Fruit fly (Drosophila melanogaster) whole organism, pupa: Measurements from ENCODE around the gene Blimp-1.

Source experiments
- CG10348 ChIP-seq: fragments of 200-800 bp; sonication (Bioruptor generic); IDR thresholded peaks from 2 replicates; pipeline ENCODE4 v1.3.6; 2022; ENCODE audit warnings: missing biosample characterization, missing genetic modification characterization
- CG12605 ChIP-seq: fragments of 200-800 bp; sonication (Bioruptor generic); IDR thresholded peaks from 2 replicates; pipeline ENCODE4 v1.3.6; 2022; ENCODE audit warnings: missing biosample characterization, missing genetic modification characterization
- CG13204 ChIP-seq: fragments of 200-800 bp; sonication (Bioruptor generic); optimal IDR thresholded peaks from 2 replicates; lab custom pipeline; 2018; ENCODE audit warnings: missing biosample characterization, mild to moderate bottlenecking, missing genetic modification characterization, moderate library complexity
- CG14655 ChIP-seq: fragments of 200-800 bp; sonication (Bioruptor generic); optimal IDR thresholded peaks from 3 replicates; lab custom pipeline; 2017; ENCODE audit warnings: mild to moderate bottlenecking, missing biosample characterization, missing genetic modification reagents, missing genetic modification characterization
- CG15710 ChIP-seq: fragments of 200-800 bp; sonication (Bioruptor generic); optimal IDR thresholded peaks from 2 replicates; lab custom pipeline; 2018; ENCODE audit warnings: missing biosample characterization, mild to moderate bottlenecking, missing genetic modification characterization, moderate library complexity
- CG17806 ChIP-seq: fragments of 200-800 bp; sonication (Bioruptor generic); optimal IDR thresholded peaks from 2 replicates; lab custom pipeline; 2018; ENCODE audit warnings: missing biosample characterization, mild to moderate bottlenecking, missing genetic modification characterization, moderate library complexity
- CG32121 ChIP-seq: fragments of 200-800 bp; sonication (Bioruptor generic); IDR thresholded peaks from 2 replicates; pipeline ENCODE4 v1.3.6; 2022; ENCODE audit warnings: missing biosample characterization, missing genetic modification characterization
- CG34367 ChIP-seq: fragments of 200-800 bp; sonication (Bioruptor generic); optimal IDR thresholded peaks from 2 replicates; lab custom pipeline; 2018; ENCODE audit warnings: missing biosample characterization, mild to moderate bottlenecking, missing genetic modification characterization
- CG4496 ChIP-seq: fragments of 200-800 bp; sonication (Bioruptor generic); IDR thresholded peaks from 3 replicates; pipeline ENCODE4 v1.3.6; 2022; ENCODE audit warnings: missing biosample characterization, missing genetic modification characterization
- CG8159 ChIP-seq: fragments of 200-800 bp; sonication (Bioruptor generic); optimal IDR thresholded peaks from 3 replicates; lab custom pipeline; 2018; ENCODE audit warnings: missing biosample characterization, mild to moderate bottlenecking, missing genetic modification characterization, moderate library complexity
- CG8301 ChIP-seq: fragments of 200-800 bp; sonication (Bioruptor generic); optimal IDR thresholded peaks from 2 replicates; lab custom pipeline; 2018; ENCODE audit warnings: missing biosample characterization, mild to moderate bottlenecking, missing genetic modification characterization
- CG9948 ChIP-seq: fragments of 200-800 bp; sonication (Bioruptor generic); optimal IDR thresholded peaks from 2 replicates; lab custom pipeline; 2018; ENCODE audit warnings: missing biosample characterization, mild to moderate bottlenecking, missing genetic modification characterization, moderate library complexity
- D1 ChIP-seq: fragments of 200-800 bp; sonication (Bioruptor generic); optimal IDR thresholded peaks from 2 replicates; lab custom pipeline; 2018; ENCODE audit warnings: missing biosample characterization, mild to moderate bottlenecking, missing genetic modification characterization, moderate library complexity
- EcR ChIP-seq: fragments of 200-800 bp; sonication (Bioruptor generic); optimal IDR thresholded peaks from 3 replicates; lab custom pipeline; 2019; ENCODE audit warnings: missing biosample characterization, missing genetic modification characterization, mild to moderate bottlenecking, moderate library complexity, missing genetic modification reagents
- Ets98B ChIP-seq: fragments of 200-800 bp; sonication (Bioruptor generic); IDR thresholded peaks from 2 replicates; pipeline ENCODE4 v1.3.6; 2022; ENCODE audit warnings: missing biosample characterization, missing genetic modification characterization
- Pif1A ChIP-seq: fragments of 200-800 bp; sonication (Bioruptor generic); optimal IDR thresholded peaks from 3 replicates; lab custom pipeline; 2016; ENCODE audit warnings: missing biosample characterization, missing genetic modification characterization
- Pif1B ChIP-seq: fragments of 200-800 bp; sonication (Bioruptor generic); optimal IDR thresholded peaks from 3 replicates; lab custom pipeline; 2016; ENCODE audit warnings: missing biosample characterization, missing genetic modification characterization
- Snoo ChIP-seq: fragments of 200-800 bp; sonication (Bioruptor generic); optimal IDR thresholded peaks from 3 replicates; lab custom pipeline; 2017; ENCODE audit warnings: missing biosample characterization, mild to moderate bottlenecking, missing genetic modification characterization, inconsistent platforms
- fd96Ca ChIP-seq: fragments of 200-800 bp; sonication (Bioruptor generic); IDR thresholded peaks from 3 replicates; pipeline ENCODE4 v1.3.6; 2022; ENCODE audit warnings: missing biosample characterization, missing genetic modification characterization
- gl ChIP-seq: fragments of 200-800 bp; sonication (Bioruptor generic); optimal IDR thresholded peaks from 2 replicates; lab custom pipeline; 2018; ENCODE audit warnings: missing biosample characterization, mild to moderate bottlenecking, missing genetic modification characterization
- rn ChIP-seq: fragments of 200-800 bp; sonication (Bioruptor generic); IDR thresholded peaks from 2 replicates; pipeline ENCODE4 v1.3.6; 2022; ENCODE audit warnings: missing biosample characterization, missing genetic modification characterization

Blimp-1 gene

dm6 chr3L:5638542-5639045 is 7.8 kb downstream of the Blimp-1 start:
- TF ChIP-seq rn (GFP tag; lab: Robert Waterston, UW) (no peak), CG15710 (tag; lab: Kevin White, UChicago) (no peak), CG17806 (tag; lab: Kevin White, UChicago) (no peak), CG14655 (GFP tag; lab: Kevin White, UChicago) (no peak), CG8301 (tag; lab: Kevin White, UChicago) (no peak), EcR (GFP tag; lab: Kevin White, UChicago) (no peak), gl (tag; lab: Kevin White, UChicago) (no peak), D1 (tag; lab: Kevin White, UChicago) (no peak), Pif1A (GFP tag; lab: Kevin White, UChicago) (no peak), CG10348 (GFP tag; lab: Robert Waterston, UW) (no peak), Pif1B (GFP tag; lab: Kevin White, UChicago) (no peak), Ets98B (GFP tag; lab: Robert Waterston, UW) (no peak), CG9948 (no peak), CG34367 (no peak), CG13204 (GFP tag; lab: Kevin White, UChicago) (no peak)

DNA sequence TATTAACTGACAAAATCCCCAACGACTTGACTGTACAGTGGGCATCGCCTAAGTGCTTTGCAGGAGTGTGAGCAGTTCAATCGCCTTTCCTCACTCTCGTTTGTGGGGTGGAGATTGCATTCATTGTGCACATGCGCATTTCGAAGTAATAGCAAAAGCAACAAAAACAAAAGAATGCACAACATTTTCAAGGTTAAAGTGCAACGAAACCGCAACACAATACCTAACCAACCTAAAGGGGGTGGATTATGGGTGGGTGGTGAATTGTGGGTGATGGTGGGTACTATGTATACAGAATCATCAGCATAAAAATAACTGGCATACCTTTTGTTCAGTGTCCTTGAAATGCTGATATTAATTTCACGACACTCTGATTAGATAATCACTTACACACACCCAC is 8.7 kb downstream of the Blimp-1 start:
- TF ChIP-seq EcR (GFP tag; lab: Kevin White, UChicago) (peak; percentile 85), CG8301 (tag; lab: Kevin White, UChicago) (no peak)

- TF ChIP-seq CG8301 (tag; lab: Kevin White, UChicago) = no peak
- no peak for TF ChIP-seq Pif1B (GFP tag; lab: Kevin White, UChicago)
- no peak for TF ChIP-seq CG14655 (GFP tag; lab: Kevin White, UChicago)
- no peak for TF ChIP-seq rn (GFP tag; lab: Robert Waterston, UW)
- TF ChIP-seq D1 (tag; lab: Kevin White, UChicago) = no peak
- TF ChIP-seq Snoo = no peak
- no peak for TF ChIP-seq CG9948
These were observed 9.9 kb downstream of the Blimp-1 start for dm6 chr3L:5640689-5641088.

DNA sequence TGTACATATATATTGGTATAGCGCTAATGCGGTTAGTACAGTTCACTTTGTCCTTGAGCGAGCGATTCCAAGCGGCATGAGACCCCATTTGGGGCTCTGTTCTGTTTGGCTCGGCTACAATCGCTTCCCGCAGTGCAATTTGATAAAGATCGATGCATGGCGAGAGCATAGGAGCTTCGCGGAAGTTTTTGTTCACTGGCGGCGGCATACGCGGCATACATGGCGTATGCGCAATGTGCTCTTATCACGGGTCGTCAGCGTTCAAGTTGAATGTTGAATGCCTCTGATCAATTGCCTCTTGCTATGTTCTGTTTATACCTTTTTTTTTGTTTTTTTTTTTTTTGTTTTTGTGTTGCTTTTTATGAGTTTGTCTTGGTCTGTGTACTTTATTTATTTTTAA is 10.3 kb downstream of the Blimp-1 start:
- no peak for TF ChIP-seq EcR (GFP tag; lab: Kevin White, UChicago)
- TF ChIP-seq Snoo = no peak
- no peak for TF ChIP-seq CG14655 (GFP tag; lab: Kevin White, UChicago)
- no peak for TF ChIP-seq CG34367
- TF ChIP-seq, all 21 proteins: peak for 0

DNA sequence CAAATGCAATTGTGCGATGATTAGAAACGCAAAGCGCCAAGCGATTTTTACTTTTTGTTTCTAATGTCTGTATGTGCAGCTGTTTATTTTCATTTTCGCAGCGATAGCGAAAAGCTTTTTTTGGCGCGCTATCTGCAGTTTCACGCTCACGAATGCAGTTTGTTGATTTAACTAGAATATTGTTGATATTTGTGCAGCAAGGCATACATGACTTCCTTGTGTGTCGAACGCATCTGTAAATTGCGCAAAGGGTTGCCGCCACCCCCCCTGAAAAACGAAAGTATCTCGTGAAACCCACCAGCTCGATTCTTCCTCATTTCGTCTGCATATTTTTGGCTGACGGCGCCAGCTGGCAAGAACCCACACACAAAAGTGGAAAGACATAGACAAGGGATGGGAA is 10.8 kb downstream of the Blimp-1 start:
- no peak for TF ChIP-seq Snoo
- no peak for TF ChIP-seq CG8301 (tag; lab: Kevin White, UChicago)
- no peak for TF ChIP-seq CG13204 (GFP tag; lab: Kevin White, UChicago)
- TF ChIP-seq Pif1B (GFP tag; lab: Kevin White, UChicago) = no peak
- TF ChIP-seq CG12605 = no peak
- TF ChIP-seq CG34367 = no peak
- no peak for TF ChIP-seq gl (tag; lab: Kevin White, UChicago)
- TF ChIP-seq CG14655 (GFP tag; lab: Kevin White, UChicago) = no peak
- TF ChIP-seq Ets98B (GFP tag; lab: Robert Waterston, UW) = no peak
- TF ChIP-seq CG8159 (tag; lab: Kevin White, UChicago) = no peak
- TF ChIP-seq D1 (tag; lab: Kevin White, UChicago) = no peak
- no peak for TF ChIP-seq CG4496 (GFP tag; lab: Robert Waterston, UW)
- TF ChIP-seq EcR (GFP tag; lab: Kevin White, UChicago) = no peak
- TF ChIP-seq CG15710 (tag; lab: Kevin White, UChicago) = no peak
- TF ChIP-seq CG32121 (GFP tag; lab: Robert Waterston, UW) = no peak
- no peak for TF ChIP-seq CG10348 (GFP tag; lab: Robert Waterston, UW)

- no peak for TF ChIP-seq CG14655 (GFP tag; lab: Kevin White, UChicago)
- TF ChIP-seq Pif1B (GFP tag; lab: Kevin White, UChicago) = no peak
- TF ChIP-seq CG15710 (tag; lab: Kevin White, UChicago) = no peak
- TF ChIP-seq CG34367 = no peak
- TF ChIP-seq fd96Ca (GFP tag; lab: Robert Waterston, UW) = no peak
- no peak for TF ChIP-seq CG12605
- no peak for TF ChIP-seq CG4496 (GFP tag; lab: Robert Waterston, UW)
- TF ChIP-seq CG17806 (tag; lab: Kevin White, UChicago) = no peak
- no peak for TF ChIP-seq Ets98B (GFP tag; lab: Robert Waterston, UW)
- no peak for TF ChIP-seq Snoo
- no peak for TF ChIP-seq EcR (GFP tag; lab: Kevin White, UChicago)
- TF ChIP-seq CG9948 = no peak
- TF ChIP-seq CG13204 (GFP tag; lab: Kevin White, UChicago) = no peak
- TF ChIP-seq CG10348 (GFP tag; lab: Robert Waterston, UW) = no peak
These were observed 12.1 kb downstream of the Blimp-1 start for dm6 chr3L:5642837-5643236.

DNA sequence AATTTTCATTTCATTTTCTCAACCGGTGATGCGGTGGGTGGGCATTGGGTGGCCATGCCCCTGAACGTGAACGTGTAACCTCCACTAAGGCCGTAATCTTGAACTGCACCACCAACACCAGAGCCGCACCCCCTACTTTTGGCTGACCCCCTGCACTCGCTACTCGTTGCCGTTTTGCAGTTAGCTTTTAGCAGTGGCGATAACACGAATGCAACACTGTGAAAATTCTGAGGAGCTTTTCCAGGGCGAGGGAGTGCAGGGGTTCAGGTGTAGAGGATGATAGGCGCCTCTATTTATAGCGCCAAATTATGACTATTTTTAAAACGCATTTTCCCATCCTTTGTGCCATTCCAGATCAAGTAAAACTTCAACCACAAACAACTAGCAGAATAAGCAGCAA is 12.9 kb downstream of the Blimp-1 start:
- TF ChIP-seq D1 (tag; lab: Kevin White, UChicago) (no peak), Pif1A (GFP tag; lab: Kevin White, UChicago) (no peak), CG8159 (tag; lab: Kevin White, UChicago) (no peak), fd96Ca (GFP tag; lab: Robert Waterston, UW) (no peak), CG17806 (tag; lab: Kevin White, UChicago) (no peak), gl (tag; lab: Kevin White, UChicago) (no peak), EcR (GFP tag; lab: Kevin White, UChicago) (no peak), CG13204 (GFP tag; lab: Kevin White, UChicago) (no peak), Snoo (no peak)
- TF ChIP-seq, all 21 proteins: peak for 0
